Worm (Caenorhabditis elegans) whole organism, mixed stage, embryonic: ENCODE results near the gene Y47D3A.32.

Source experiments
- M03D4.4 ChIP-seq: sonication (generic microtip); optimal IDR thresholded peaks from 2 replicates; lab custom pipeline; 2017; ENCODE audit warnings: mild to moderate bottlenecking, missing genetic modification characterization, missing compliant biosample characterization
- bed-3 ChIP-seq: fragments of 200-800 bp; sonication (Bioruptor generic); optimal IDR thresholded peaks from 3 replicates; lab custom pipeline; 2018; ENCODE audit warnings: mild to moderate bottlenecking, missing genetic modification characterization, moderate library complexity, missing compliant biosample characterization
- blmp-1 ChIP-seq: fragments of 150-350 bp; optimal IDR thresholded peaks from 2 replicates; lab custom pipeline; 2014; ENCODE audit warnings: missing biosample characterization, missing genetic modification characterization
- ceh-39 ChIP-seq: fragments of 150-350 bp; optimal IDR thresholded peaks from 2 replicates; lab custom pipeline; 2014; ENCODE audit warnings: missing biosample characterization, missing genetic modification characterization
- ceh-43 ChIP-seq: fragments of 200-800 bp; sonication (Bioruptor generic); optimal IDR thresholded peaks from 2 replicates; lab custom pipeline; 2018; ENCODE audit warnings: mild to moderate bottlenecking, missing genetic modification characterization, moderate library complexity, missing compliant biosample characterization
- ceh-83 ChIP-seq: fragments of 200-800 bp; sonication (Bioruptor generic); optimal IDR thresholded peaks from 2 replicates; lab custom pipeline; 2018; ENCODE audit warnings: mild to moderate bottlenecking, missing genetic modification characterization, missing compliant biosample characterization
- ces-1 ChIP-seq: fragments of 150-350 bp; optimal IDR thresholded peaks from 2 replicates; lab custom pipeline; 2014; ENCODE audit warnings: missing biosample characterization, missing genetic modification reagents, missing genetic modification characterization
- cnd-1 ChIP-seq: fragments of 200-800 bp; sonication (Bioruptor generic); optimal IDR thresholded peaks from 2 replicates; lab custom pipeline; 2018; ENCODE audit warnings: mild to moderate bottlenecking, missing genetic modification characterization, missing compliant biosample characterization
- drap-1 ChIP-seq: fragments of 200-800 bp; sonication (Bioruptor generic); optimal IDR thresholded peaks from 3 replicates; lab custom pipeline; 2018; ENCODE audit warnings: mild to moderate bottlenecking, missing genetic modification characterization, missing compliant biosample characterization
- elt-1 ChIP-seq: sonication (generic microtip); optimal IDR thresholded peaks from 2 replicates; lab custom pipeline; 2017; ENCODE audit warnings: missing genetic modification characterization, mild to moderate bottlenecking, missing compliant biosample characterization, antibody characterized with exemption, moderate library complexity, borderline replicate concordance; ENCODE audit not compliant: insufficient read depth
- elt-3 ChIP-seq: fragments of 150-350 bp; optimal IDR thresholded peaks from 2 replicates; lab custom pipeline; 2014; ENCODE audit warnings: missing biosample characterization, missing genetic modification characterization
- flh-1 ChIP-seq: fragments of 200-800 bp; sonication (Bioruptor generic); optimal IDR thresholded peaks from 2 replicates; lab custom pipeline; 2018; ENCODE audit warnings: mild to moderate bottlenecking, missing genetic modification characterization, moderate library complexity, missing compliant biosample characterization
- hlh-1 ChIP-seq: fragments of 150-350 bp; optimal IDR thresholded peaks from 2 replicates; lab custom pipeline; 2014; ENCODE audit warnings: missing biosample characterization, missing genetic modification reagents, missing genetic modification characterization
- lin-13 ChIP-seq: fragments of 150-350 bp; optimal IDR thresholded peaks from 2 replicates; lab custom pipeline; 2014; ENCODE audit warnings: missing biosample characterization, missing genetic modification characterization
- lin-32 ChIP-seq: fragments of 200-800 bp; sonication (Bioruptor generic); optimal IDR thresholded peaks from 2 replicates; lab custom pipeline; 2018; ENCODE audit warnings: mild to moderate bottlenecking, missing genetic modification characterization, missing compliant biosample characterization
- lsy-2 ChIP-seq: fragments of 150-350 bp; optimal IDR thresholded peaks from 2 replicates; lab custom pipeline; 2014; ENCODE audit warnings: missing biosample characterization, missing genetic modification characterization
- mab-5 ChIP-seq: fragments of 150-350 bp; optimal IDR thresholded peaks from 2 replicates; lab custom pipeline; 2014; ENCODE audit warnings: missing biosample characterization, missing genetic modification characterization
- mep-1 ChIP-seq: fragments of 150-350 bp; optimal IDR thresholded peaks from 2 replicates; lab custom pipeline; 2017; ENCODE audit warnings: missing biosample characterization, missing genetic modification reagents, missing genetic modification characterization, inconsistent platforms
- mls-2 ChIP-seq: sonication (generic microtip); optimal IDR thresholded peaks from 2 replicates; lab custom pipeline; 2016; ENCODE audit warnings: mild to moderate bottlenecking, missing genetic modification characterization, moderate library complexity, missing compliant biosample characterization
- nhr-2 ChIP-seq: fragments of 150-350 bp; optimal IDR thresholded peaks from 2 replicates; lab custom pipeline; 2014; ENCODE audit warnings: missing biosample characterization, missing genetic modification characterization
- nhr-237 ChIP-seq: fragments of 150-350 bp; optimal IDR thresholded peaks from 2 replicates; lab custom pipeline; 2014; ENCODE audit warnings: missing biosample characterization, missing genetic modification characterization
- nhr-28 ChIP-seq: fragments of 150-350 bp; optimal IDR thresholded peaks from 2 replicates; lab custom pipeline; 2014; ENCODE audit warnings: missing biosample characterization, missing genetic modification characterization
- pha-4 ChIP-seq: fragments of 150-350 bp; optimal IDR thresholded peaks from 2 replicates; lab custom pipeline; 2018; ENCODE audit warnings: missing biosample characterization, missing genetic modification reagents, missing genetic modification characterization
- sem-2 ChIP-seq: fragments of 200-800 bp; sonication (Bioruptor generic); optimal IDR thresholded peaks from 2 replicates; lab custom pipeline; 2018; ENCODE audit warnings: mild to moderate bottlenecking, missing genetic modification characterization, missing compliant biosample characterization
- snpc-4 ChIP-seq: fragments of 150-350 bp; optimal IDR thresholded peaks from 2 replicates; lab custom pipeline; 2014; ENCODE audit warnings: missing biosample characterization, missing genetic modification characterization
- sptf-1 ChIP-seq: sonication (generic microtip); optimal IDR thresholded peaks from 2 replicates; lab custom pipeline; 2017; ENCODE audit warnings: mild to moderate bottlenecking, missing genetic modification characterization, moderate library complexity, missing compliant biosample characterization
- tbx-8 ChIP-seq: fragments of 200-800 bp; sonication (Bioruptor generic); optimal IDR thresholded peaks from 2 replicates; lab custom pipeline; 2018; ENCODE audit warnings: mild to moderate bottlenecking, missing genetic modification characterization, moderate library complexity, missing compliant biosample characterization
- unc-120 ChIP-seq: sonication (generic microtip); optimal IDR thresholded peaks from 2 replicates; lab custom pipeline; 2017; ENCODE audit warnings: missing genetic modification characterization, missing compliant biosample characterization; ENCODE audit not compliant: poor library complexity, severe bottlenecking
- unc-39 ChIP-seq: fragments of 150-350 bp; optimal IDR thresholded peaks from 2 replicates; lab custom pipeline; 2014; ENCODE audit warnings: missing biosample characterization, missing genetic modification characterization
- zip-8 ChIP-seq: fragments of 150-350 bp; optimal IDR thresholded peaks from 2 replicates; lab custom pipeline; 2014; ENCODE audit warnings: missing biosample characterization, missing genetic modification characterization
- ztf-11 ChIP-seq: fragments of 150-350 bp; optimal IDR thresholded peaks from 2 replicates; lab custom pipeline; 2014; ENCODE audit warnings: missing biosample characterization, missing genetic modification characterization

The Y47D3A.32 gene

ce11 chrIII:11279954-11280353 lies 27.8 kb downstream of the Y47D3A.32 start:
- TF ChIP-seq mep-1 (tag; lab: Kevin White, UChicago) (no peak), ces-1 (peak; percentile 36), flh-1 (GFP tag; lab: Kevin White, UChicago) (no peak)

- no peak for TF ChIP-seq pha-4 (tag; lab: Kevin White, UChicago)
- no peak for TF ChIP-seq blmp-1 (tag; lab: Kevin White, UChicago)
- TF ChIP-seq elt-3 = no peak
- no peak for TF ChIP-seq cnd-1 (tag; lab: Kevin White, UChicago)
- TF ChIP-seq M03D4.4 (tag; lab: Kevin White, UChicago) = no peak
- TF ChIP-seq elt-1 (tag; lab: Kevin White, UChicago) = no peak
- TF ChIP-seq hlh-1 (tag; lab: Kevin White, UChicago) = no peak
- TF ChIP-seq nhr-2 = no peak
- TF ChIP-seq lin-13 (tag; lab: Kevin White, UChicago) = no peak
- no peak for TF ChIP-seq flh-1 (GFP tag; lab: Kevin White, UChicago)
- no peak for TF ChIP-seq ces-1
- no peak for TF ChIP-seq zip-8 (tag; lab: Kevin White, UChicago)
- no peak for TF ChIP-seq tbx-8 (GFP tag; lab: Kevin White, UChicago)
- no peak for TF ChIP-seq lsy-2
- no peak for TF ChIP-seq snpc-4 (tag; lab: Kevin White, UChicago)
- TF ChIP-seq ceh-83 = no peak
- TF ChIP-seq ceh-39 (tag; lab: Kevin White, UChicago) = no peak
- no peak for TF ChIP-seq lin-32 (GFP tag; lab: Kevin White, UChicago)
- TF ChIP-seq, all 35 proteins: peak for 0
These were observed 31.5 kb downstream of the Y47D3A.32 start for ce11 chrIII:11283648-11284047.

- peak; percentile 4 for TF ChIP-seq mls-2
- TF ChIP-seq ceh-43 (GFP tag; lab: Kevin White, UChicago) = no peak
- TF ChIP-seq ces-1 = peak; percentile 73
These were observed 33.9 kb downstream of the Y47D3A.32 start for ce11 chrIII:11286069-11286468.

- no peak for TF ChIP-seq nhr-237
- TF ChIP-seq sem-2 (GFP tag; lab: Kevin White, UChicago) = no peak
- TF ChIP-seq bed-3 = no peak
- TF ChIP-seq zip-8 (tag; lab: Kevin White, UChicago) = no peak
- no peak for TF ChIP-seq elt-3
- no peak for TF ChIP-seq lsy-2
- no peak for TF ChIP-seq hlh-1 (tag; lab: Kevin White, UChicago)
- TF ChIP-seq ztf-11 (tag; lab: Kevin White, UChicago) = no peak
- TF ChIP-seq unc-120 (tag; lab: Kevin White, UChicago) = no peak
- TF ChIP-seq ceh-39 (tag; lab: Kevin White, UChicago) = no peak
- no peak for TF ChIP-seq cnd-1 (tag; lab: Kevin White, UChicago)
- no peak for TF ChIP-seq drap-1 (GFP tag; lab: Kevin White, UChicago)
These were observed 35.1 kb downstream of the Y47D3A.32 start for ce11 chrIII:11287340-11287739.

ce11 chrIII:11288295-11288694 lies 36.1 kb downstream of the Y47D3A.32 start:
- TF ChIP-seq pha-4 (tag; lab: Kevin White, UChicago) (no peak), lsy-2 (no peak), unc-39 (tag; lab: Kevin White, UChicago) (no peak), sptf-1 (tag; lab: Kevin White, UChicago) (no peak), mep-1 (tag; lab: Kevin White, UChicago) (no peak), snpc-4 (tag; lab: Kevin White, UChicago) (no peak), drap-1 (GFP tag; lab: Kevin White, UChicago) (no peak), nhr-237 (no peak), unc-120 (tag; lab: Kevin White, UChicago) (no peak), ceh-43 (GFP tag; lab: Kevin White, UChicago) (no peak), ceh-83 (no peak), ces-1 (no peak), mab-5 (no peak), lin-13 (tag; lab: Kevin White, UChicago) (no peak), mls-2 (no peak), nhr-28 (no peak), flh-1 (GFP tag; lab: Kevin White, UChicago) (no peak)
